Worm (Caenorhabditis elegans): ENCODE data around the gene dhhc-9.
A peak's percentile ranks its signal among the peaks of the same experiment; 100 is the strongest.

Gene dhhc-9

ce11 chrX:2433805-2434204, 32.0 kb upstream of the dhhc-9 start:
- no peak for TF ChIP-seq ref-1 (GFP tag; conservative IDR thresholded peaks at IDR 0.05)
- peak; percentile 70 for TF ChIP-seq ztf-29 (GFP tag; IDR thresholded peaks at IDR 0.05)
- no peak for TF ChIP-seq ztf-23 (GFP tag; IDR thresholded peaks at IDR 0.05)
- no peak for TF ChIP-seq tab-1 (GFP tag; IDR thresholded peaks at IDR 0.05)

- TF ChIP-seq cog-1 (tag; optimal IDR thresholded peaks at IDR 0.05): peak; percentile 88
- no peak for TF ChIP-seq med-1 (GFP tag; optimal IDR thresholded peaks at IDR 0.05; ENCODE audit: insufficient read depth)
- TF ChIP-seq T22C8.4 (GFP tag; IDR thresholded peaks at IDR 0.05): no peak
- peak; percentile 65; the same call in 1 of the 2 replicates for TF ChIP-seq flt-1 (GFP tag; IDR thresholded peaks at IDR 0.05)
- TF ChIP-seq klf-2 (GFP tag; conservative IDR thresholded peaks at IDR 0.05): no peak
- peak; percentile 91 for TF ChIP-seq ztf-29 (GFP tag; IDR thresholded peaks at IDR 0.05)
- TF ChIP-seq tab-1 (GFP tag; IDR thresholded peaks at IDR 0.05): no peak
- no peak for TF ChIP-seq ref-1 (GFP tag; conservative IDR thresholded peaks at IDR 0.05)
- no peak for TF ChIP-seq ztf-23 (GFP tag; IDR thresholded peaks at IDR 0.05)
Observed at ce11 chrX:2432459-2432858, 30.6 kb upstream of the dhhc-9 start.

- TF ChIP-seq ref-1 (GFP tag; conservative IDR thresholded peaks at IDR 0.05) (no peak), ztf-29 (GFP tag; IDR thresholded peaks at IDR 0.05) (no peak), T22C8.4 (GFP tag; IDR thresholded peaks at IDR 0.05) (no peak), med-1 (GFP tag; optimal IDR thresholded peaks at IDR 0.05; ENCODE audit: insufficient read depth) (no peak), flt-1 (GFP tag; IDR thresholded peaks at IDR 0.05) (no peak), cog-1 (tag; optimal IDR thresholded peaks at IDR 0.05) (no peak), tab-1 (GFP tag; IDR thresholded peaks at IDR 0.05) (no peak), klf-2 (GFP tag; conservative IDR thresholded peaks at IDR 0.05) (no peak), ztf-23 (GFP tag; IDR thresholded peaks at IDR 0.05) (no peak)
Observed at ce11 chrX:2430317-2430716, 28.5 kb upstream of the dhhc-9 start.

ce11 chrX:2427404-2427803, 25.6 kb upstream of the dhhc-9 start, which contains the start of gene gcy-31:
TSS of gene gcy-31 (minus strand) at chrX:2427504.
- TF ChIP-seq ztf-23 (GFP tag; IDR thresholded peaks at IDR 0.05): no peak
- no peak for TF ChIP-seq klf-2 (GFP tag; conservative IDR thresholded peaks at IDR 0.05)
- TF ChIP-seq med-1 (GFP tag; optimal IDR thresholded peaks at IDR 0.05; ENCODE audit: insufficient read depth): no peak
- no peak for TF ChIP-seq tab-1 (GFP tag; IDR thresholded peaks at IDR 0.05)
- no peak for TF ChIP-seq T22C8.4 (GFP tag; IDR thresholded peaks at IDR 0.05)
- no peak for TF ChIP-seq cog-1 (tag; optimal IDR thresholded peaks at IDR 0.05)
- TF ChIP-seq ref-1 (GFP tag; conservative IDR thresholded peaks at IDR 0.05): no peak
- no peak for TF ChIP-seq flt-1 (GFP tag; IDR thresholded peaks at IDR 0.05)
- no peak for TF ChIP-seq ztf-29 (GFP tag; IDR thresholded peaks at IDR 0.05)

- TF ChIP-seq med-1 (GFP tag; optimal IDR thresholded peaks at IDR 0.05; ENCODE audit: insufficient read depth) (no peak), flt-1 (GFP tag; IDR thresholded peaks at IDR 0.05) (no peak), T22C8.4 (GFP tag; IDR thresholded peaks at IDR 0.05) (no peak), ztf-29 (GFP tag; IDR thresholded peaks at IDR 0.05) (no peak), ref-1 (GFP tag; conservative IDR thresholded peaks at IDR 0.05) (no peak), tab-1 (GFP tag; IDR thresholded peaks at IDR 0.05) (no peak), cog-1 (tag; optimal IDR thresholded peaks at IDR 0.05) (no peak), ztf-23 (GFP tag; IDR thresholded peaks at IDR 0.05) (no peak), klf-2 (GFP tag; conservative IDR thresholded peaks at IDR 0.05) (no peak)
Observed at ce11 chrX:2426932-2427331, 25.1 kb upstream of the dhhc-9 start.

- TF ChIP-seq klf-2 (GFP tag; conservative IDR thresholded peaks at IDR 0.05): no peak
- TF ChIP-seq ref-1 (GFP tag; conservative IDR thresholded peaks at IDR 0.05): no peak
- no peak for TF ChIP-seq tab-1 (GFP tag; IDR thresholded peaks at IDR 0.05)
- no peak for TF ChIP-seq cog-1 (tag; optimal IDR thresholded peaks at IDR 0.05)
- TF ChIP-seq T22C8.4 (GFP tag; IDR thresholded peaks at IDR 0.05): no peak
- TF ChIP-seq med-1 (GFP tag; optimal IDR thresholded peaks at IDR 0.05; ENCODE audit: insufficient read depth): no peak
- TF ChIP-seq flt-1 (GFP tag; IDR thresholded peaks at IDR 0.05): no peak
- TF ChIP-seq ztf-23 (GFP tag; IDR thresholded peaks at IDR 0.05): no peak
- TF ChIP-seq ztf-29 (GFP tag; IDR thresholded peaks at IDR 0.05): no peak
Observed at ce11 chrX:2425284-2425683, 23.4 kb upstream of the dhhc-9 start.

- TF ChIP-seq flt-1 (GFP tag; IDR thresholded peaks at IDR 0.05) (no peak), tab-1 (GFP tag; IDR thresholded peaks at IDR 0.05) (no peak), med-1 (GFP tag; optimal IDR thresholded peaks at IDR 0.05; ENCODE audit: insufficient read depth) (no peak), T22C8.4 (GFP tag; IDR thresholded peaks at IDR 0.05) (no peak), ztf-29 (GFP tag; IDR thresholded peaks at IDR 0.05) (no peak), ref-1 (GFP tag; conservative IDR thresholded peaks at IDR 0.05) (no peak), ztf-23 (GFP tag; IDR thresholded peaks at IDR 0.05) (no peak), cog-1 (tag; optimal IDR thresholded peaks at IDR 0.05) (no peak), klf-2 (GFP tag; conservative IDR thresholded peaks at IDR 0.05) (no peak)
Observed at ce11 chrX:2422123-2422522, 20.3 kb upstream of the dhhc-9 start.

- no peak for TF ChIP-seq ref-1 (GFP tag; conservative IDR thresholded peaks at IDR 0.05)
- TF ChIP-seq tab-1 (GFP tag; IDR thresholded peaks at IDR 0.05): no peak
- no peak for TF ChIP-seq ztf-29 (GFP tag; IDR thresholded peaks at IDR 0.05)
- TF ChIP-seq flt-1 (GFP tag; IDR thresholded peaks at IDR 0.05): no peak
- no peak for TF ChIP-seq med-1 (GFP tag; optimal IDR thresholded peaks at IDR 0.05; ENCODE audit: insufficient read depth)
- no peak for TF ChIP-seq klf-2 (GFP tag; conservative IDR thresholded peaks at IDR 0.05)
- TF ChIP-seq T22C8.4 (GFP tag; IDR thresholded peaks at IDR 0.05): no peak
- no peak for TF ChIP-seq cog-1 (tag; optimal IDR thresholded peaks at IDR 0.05)
- TF ChIP-seq ztf-23 (GFP tag; IDR thresholded peaks at IDR 0.05): no peak
Observed at ce11 chrX:2419777-2420176, 17.9 kb upstream of the dhhc-9 start, which contains the start of gene glr-7. TSS of gene glr-7 (minus strand) at chrX:2419877.

- TF ChIP-seq flt-1 (GFP tag; IDR thresholded peaks at IDR 0.05) (no peak), ref-1 (GFP tag; conservative IDR thresholded peaks at IDR 0.05) (no peak), ztf-29 (GFP tag; IDR thresholded peaks at IDR 0.05) (no peak), med-1 (GFP tag; optimal IDR thresholded peaks at IDR 0.05; ENCODE audit: insufficient read depth) (no peak), klf-2 (GFP tag; conservative IDR thresholded peaks at IDR 0.05) (no peak), cog-1 (tag; optimal IDR thresholded peaks at IDR 0.05) (no peak), T22C8.4 (GFP tag; IDR thresholded peaks at IDR 0.05) (no peak), ztf-23 (GFP tag; IDR thresholded peaks at IDR 0.05) (no peak), tab-1 (GFP tag; IDR thresholded peaks at IDR 0.05) (no peak)
Observed at ce11 chrX:2413277-2413676, 11.4 kb upstream of the dhhc-9 start, which contains the start of gene hlh-15. TSS of gene hlh-15 (minus strand) at chrX:2413377.

ce11 chrX:2410978-2411377, 9.1 kb upstream of the dhhc-9 start:
- TF ChIP-seq flt-1 (GFP tag; IDR thresholded peaks at IDR 0.05): no peak
- no peak for TF ChIP-seq cog-1 (tag; optimal IDR thresholded peaks at IDR 0.05)
- TF ChIP-seq T22C8.4 (GFP tag; IDR thresholded peaks at IDR 0.05): no peak
- no peak for TF ChIP-seq ztf-29 (GFP tag; IDR thresholded peaks at IDR 0.05)

Data from whole organism, midembryonic.